Worm (Caenorhabditis elegans): ENCODE results near the gene pms-2.

pms-2 gene

DNA sequence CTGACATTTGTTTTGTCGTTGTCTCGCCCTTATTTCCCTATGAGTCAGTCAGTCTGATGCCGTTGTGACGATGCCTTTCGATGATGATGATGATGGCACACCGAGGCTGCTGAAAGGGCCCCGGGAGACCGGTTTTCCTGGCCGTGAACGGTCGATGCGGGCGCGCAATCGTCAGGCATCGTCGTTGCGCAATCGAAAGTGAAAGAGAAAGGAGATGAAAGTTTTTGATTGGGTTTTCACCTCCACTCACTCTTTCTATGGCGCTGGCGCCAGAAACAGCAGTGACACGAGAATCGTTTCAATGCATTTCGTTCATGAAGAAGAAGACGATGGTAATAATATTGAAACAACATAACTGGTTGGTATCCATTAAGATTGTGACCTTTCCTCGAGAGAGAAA lies 37.4 kb downstream of the pms-2 start (continued):
- TF ChIP-seq jun-1 (tag; optimal IDR thresholded peaks at IDR 0.05) (peak; percentile 14), elt-3 (tag; optimal IDR thresholded peaks at IDR 0.05) (peak in 4 of 6 experiments; percentile 20 to 71 (median 39)), ztf-11 (tag; optimal IDR thresholded peaks at IDR 0.05) (no peak), rnt-1 (tag; optimal IDR thresholded peaks at IDR 0.05) (peak; percentile 41), ces-1 (GFP tag; optimal IDR thresholded peaks at IDR 0.05) (no peak), sox-4 (tag; optimal IDR thresholded peaks at IDR 0.05) (no peak), nhr-28 (tag; optimal IDR thresholded peaks at IDR 0.05) (no peak), tbx-2 (tag; optimal IDR thresholded peaks at IDR 0.05) (no peak), C34B4.2 (tag; optimal IDR thresholded peaks at IDR 0.05) (no peak), lsy-2 (tag; optimal IDR thresholded peaks at IDR 0.05) (peak in 1 of 2 experiments; percentile 50), skn-1 (tag; optimal IDR thresholded peaks at IDR 0.05) (peak; percentile 27), ceh-82 (tag; optimal IDR thresholded peaks at IDR 0.05) (no peak), lin-13 (GFP tag; optimal IDR thresholded peaks at IDR 0.05) (peak; percentile 13), nhr-20 (tag; optimal IDR thresholded peaks at IDR 0.05) (peak; percentile 63), ama-1 (optimal IDR thresholded peaks at IDR 0.05) (no peak), hlh-17 (GFP tag; optimal IDR thresholded peaks at IDR 0.05; ENCODE audit: borderline replicate concordance) (no peak), elt-2 (tag; optimal IDR thresholded peaks at IDR 0.05) (no peak), nhr-237 (tag; optimal IDR thresholded peaks at IDR 0.05) (no peak), tlp-1 (tag; optimal IDR thresholded peaks at IDR 0.05) (no peak), blmp-1 (tag; optimal IDR thresholded peaks at IDR 0.05) (peak; percentile 100), pag-3 (tag; optimal IDR thresholded peaks at IDR 0.05; ENCODE audit: borderline replicate concordance, insufficient read depth) (peak; percentile 59), egl-27 (tag; optimal IDR thresholded peaks at IDR 0.05) (peak in 1 of 2 experiments; percentile 58), zag-1 (tag; optimal IDR thresholded peaks at IDR 0.05) (no peak), ceh-8 (GFP tag; optimal IDR thresholded peaks at IDR 0.05) (no peak), irx-1 (tag; optimal IDR thresholded peaks at IDR 0.05) (no peak), mep-1 (tag; optimal IDR thresholded peaks at IDR 0.05) (peak; percentile 1), zip-4 (GFP tag; optimal IDR thresholded peaks at IDR 0.05) (no peak), grh-1 (GFP tag; IDR thresholded peaks at IDR 0.05) (peak; percentile 96), pax-3 (tag; optimal IDR thresholded peaks at IDR 0.05) (peak; percentile 27), unc-30 (tag; optimal IDR thresholded peaks at IDR 0.05) (no peak), ztf-4 (tag; optimal IDR thresholded peaks at IDR 0.05) (no peak), ceh-63 (GFP tag; optimal IDR thresholded peaks at IDR 0.05) (no peak), swsn-7 (tag; optimal IDR thresholded peaks at IDR 0.05) (peak; percentile 9), nhr-90 (tag; optimal IDR thresholded peaks at IDR 0.05; ENCODE audit: poor library complexity) (peak; percentile 60)

DNA sequence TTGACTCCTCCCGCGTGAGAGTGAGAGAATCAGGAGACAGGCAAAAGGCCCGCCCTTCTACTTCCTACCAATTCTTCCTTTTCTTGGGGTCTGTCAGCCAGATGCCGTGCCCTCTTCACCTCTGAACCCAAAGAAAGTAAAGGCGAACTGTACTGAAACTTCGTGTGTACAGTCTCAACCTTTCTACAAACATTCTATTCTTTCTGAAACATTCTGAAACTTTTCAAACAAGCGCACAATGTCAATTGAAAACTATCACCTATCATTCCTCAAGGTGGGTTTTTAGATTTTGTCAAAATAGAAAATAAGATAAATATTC lies 37.9 kb downstream of the pms-2 start:
- no peak for TF ChIP-seq skn-1 (tag; optimal IDR thresholded peaks at IDR 0.05)
- no peak for TF ChIP-seq rnt-1 (tag; optimal IDR thresholded peaks at IDR 0.05)
- TF ChIP-seq sup-37 (GFP tag; optimal IDR thresholded peaks at IDR 0.05): no peak
- TF ChIP-seq lir-3 (tag; optimal IDR thresholded peaks at IDR 0.05; ENCODE audit: poor library complexity): no peak
- TF ChIP-seq fos-1 (tag; optimal IDR thresholded peaks at IDR 0.05): no peak
- TF ChIP-seq lsy-2 (tag; optimal IDR thresholded peaks at IDR 0.05): no peak
- TF ChIP-seq zip-4 (GFP tag; optimal IDR thresholded peaks at IDR 0.05): no peak
- TF ChIP-seq ces-1 (GFP tag; optimal IDR thresholded peaks at IDR 0.05): no peak
- no peak for TF ChIP-seq irx-1 (tag; optimal IDR thresholded peaks at IDR 0.05)
- no peak for TF ChIP-seq ztf-11 (tag; optimal IDR thresholded peaks at IDR 0.05)
- TF ChIP-seq C04F5.9 (tag; optimal IDR thresholded peaks at IDR 0.05): no peak
- no peak for TF ChIP-seq fkh-8 (tag; optimal IDR thresholded peaks at IDR 0.05)
- TF ChIP-seq egl-13 (tag; optimal IDR thresholded peaks at IDR 0.05): no peak
- no peak for TF ChIP-seq sptf-1 (tag; optimal IDR thresholded peaks at IDR 0.05)
- no peak for TF ChIP-seq unc-130 (tag; optimal IDR thresholded peaks at IDR 0.05)

All from whole organism, L1 larva.